Fruit fly (Drosophila melanogaster): ENCODE results near the gene Fhos.

Gene Fhos

DNA sequence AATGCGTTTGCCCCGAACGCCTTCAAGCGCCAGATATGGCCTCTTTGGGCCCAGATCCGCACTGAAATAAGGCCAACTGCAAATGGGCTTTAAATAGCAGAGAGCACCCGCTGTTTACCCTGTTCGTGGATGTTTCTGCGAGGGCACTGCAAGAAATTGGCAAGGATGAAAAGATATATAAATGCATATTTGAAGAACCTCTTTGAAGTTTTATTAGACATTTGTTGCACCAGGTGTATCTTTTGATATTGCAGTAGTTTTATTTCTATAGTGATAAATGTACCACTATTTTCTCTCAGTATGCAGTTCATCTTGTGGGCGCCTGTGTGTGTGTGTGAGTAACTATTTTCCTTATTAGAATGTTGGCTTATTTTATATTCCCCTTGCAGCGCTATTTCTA, 60.1 kb downstream of the Fhos start (continued):
- TF ChIP-seq hkb (optimal IDR thresholded peaks at IDR 0.05) (no peak), hkb (GFP tag; IDR thresholded peaks at IDR 0.05) (peak; percentile 57; the same call in 1 of the 2 replicates), ash1 (GFP tag; optimal IDR thresholded peaks at IDR 0.05) (no peak), Sry-β (GFP tag; optimal IDR thresholded peaks at IDR 0.05) (no peak), CG18599 (GFP tag; optimal IDR thresholded peaks at IDR 0.05) (peak; percentile 24), mam (GFP tag; optimal IDR thresholded peaks at IDR 0.05) (no peak), Myb (GFP tag; optimal IDR thresholded peaks at IDR 0.05) (no peak), dati (GFP tag; IDR thresholded peaks at IDR 0.05) (0 out of 2 replicates have a peak, but pooled peaks have one; percentile 33), CG30020 (tag; optimal IDR thresholded peaks at IDR 0.05) (no peak), gem (tag; optimal IDR thresholded peaks at IDR 0.05) (no peak), CG14710 (tag; optimal IDR thresholded peaks at IDR 0.05) (no peak), nom (GFP tag; optimal IDR thresholded peaks at IDR 0.05) (no peak), ewg (GFP tag; optimal IDR thresholded peaks at IDR 0.05) (no peak), CG16813 (GFP tag; IDR thresholded peaks at IDR 0.05; ENCODE audit: partially characterized antibody) (no peak), Dad (GFP tag; optimal IDR thresholded peaks at IDR 0.05) (no peak), CG3838 (GFP tag; optimal IDR thresholded peaks at IDR 0.05) (no peak), sens (GFP tag) (peak; percentile 76), CG5180 (GFP tag; optimal IDR thresholded peaks at IDR 0.05) (no peak), CG43689 (GFP tag; IDR thresholded peaks at IDR 0.05) (peak; percentile 46; the same call in 1 of the 2 replicates), slbo (GFP tag; IDR thresholded peaks at IDR 0.05) (peak; percentile 64), CG3065 (GFP tag; optimal IDR thresholded peaks at IDR 0.05) (no peak), Ssrp (tag; optimal IDR thresholded peaks at IDR 0.05) (no peak), Nf-YB (GFP tag; optimal IDR thresholded peaks at IDR 0.05) (no peak), chif (GFP tag; optimal IDR thresholded peaks at IDR 0.05) (no peak), sisA (GFP tag; IDR thresholded peaks at IDR 0.05) (peak; percentile 81), scrt (GFP tag; optimal IDR thresholded peaks at IDR 0.05) (no peak), repo (GFP tag; optimal IDR thresholded peaks at IDR 0.05) (no peak), CG11560 (tag; IDR thresholded peaks at IDR 0.05) (0 out of 3 replicates have a peak, but pooled peaks have one; percentile 35), Ravus (GFP tag; IDR thresholded peaks at IDR 0.05) (no peak), Bdp1 (GFP tag; optimal IDR thresholded peaks at IDR 0.05) (no peak), CG8765 (GFP tag; IDR thresholded peaks at IDR 0.05) (no peak), Hmr (GFP tag; optimal IDR thresholded peaks at IDR 0.05) (no peak), CG6791 (GFP tag; IDR thresholded peaks at IDR 0.05; ENCODE audit: partially characterized antibody) (no peak), CG7928 (GFP tag; optimal IDR thresholded peaks at IDR 0.05) (no peak), kay (GFP tag; optimal IDR thresholded peaks at IDR 0.05) (no peak), gsb (GFP tag; IDR thresholded peaks at IDR 0.05) (peak; percentile 48; the same call in 1 of the 2 replicates), Trl (optimal IDR thresholded peaks at IDR 0.05) (no peak), Trl (GFP tag; optimal IDR thresholded peaks at IDR 0.05) (no peak), Bteb2 (GFP tag; optimal IDR thresholded peaks at IDR 0.05) (no peak), CG3995 (GFP tag; optimal IDR thresholded peaks at IDR 0.05) (no peak), al (GFP tag; IDR thresholded peaks at IDR 0.05) (0 out of 2 replicates have a peak, but pooled peaks have one; percentile 19), CG7357 (GFP tag; IDR thresholded peaks at IDR 0.05) (peak; percentile 46; the same call in 1 of the 3 replicates), br (optimal IDR thresholded peaks at IDR 0.05) (no peak), knrl (GFP tag; IDR thresholded peaks at IDR 0.05; ENCODE audit: partially characterized antibody) (no peak), CG1792 (GFP tag; optimal IDR thresholded peaks at IDR 0.05) (no peak), Atf3 (GFP tag; optimal IDR thresholded peaks at IDR 0.05) (no peak), D19B (GFP tag; optimal IDR thresholded peaks at IDR 0.05) (no peak), CG3163 (GFP tag; optimal IDR thresholded peaks at IDR 0.05) (no peak), CG31388 (GFP tag; optimal IDR thresholded peaks at IDR 0.05) (no peak), Hr3 (GFP tag; optimal IDR thresholded peaks at IDR 0.05) (no peak), CG14050 (GFP tag; IDR thresholded peaks at IDR 0.05) (peak; percentile 40; the same call in 1 of the 3 replicates), CG12219 (GFP tag; optimal IDR thresholded peaks at IDR 0.05) (no peak), sug (tag; optimal IDR thresholded peaks at IDR 0.05) (no peak)

All from whole organism, embryonic.